Fruit fly (Drosophila melanogaster): ENCODE data around the gene CG44325.
A peak's percentile ranks its signal among the peaks of the same experiment; 100 is the strongest.

The CG44325 gene

DNA sequence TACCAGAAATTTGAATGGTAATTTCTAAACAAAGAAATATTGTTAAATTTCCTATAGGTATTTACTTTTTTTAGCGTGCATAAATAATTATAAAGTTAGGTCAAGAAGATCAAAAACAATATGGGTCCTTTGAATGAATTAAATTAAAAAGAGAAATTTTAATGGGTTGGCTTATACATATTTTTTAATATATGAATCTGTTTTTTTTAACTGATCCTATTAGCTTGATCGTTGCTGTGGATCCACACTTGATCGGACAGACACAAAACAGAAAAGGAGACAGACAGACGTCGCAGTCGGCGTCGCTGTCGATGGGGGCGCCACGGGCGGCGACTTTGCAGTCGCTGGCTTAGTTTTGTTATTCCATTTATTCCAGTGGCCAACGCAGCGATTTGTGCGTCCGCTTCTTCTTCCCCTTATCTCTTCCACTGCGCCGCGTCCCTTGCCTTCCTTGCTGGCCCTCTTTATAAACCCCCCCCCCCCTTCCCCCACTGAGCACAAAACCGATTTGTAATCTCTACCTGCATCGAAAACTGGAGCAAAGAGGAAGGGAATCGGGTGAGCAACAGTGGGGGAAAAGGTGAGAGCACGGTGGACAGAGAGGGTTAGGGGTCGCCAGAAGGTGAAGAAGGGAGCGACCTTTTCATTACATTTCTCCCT, 30.4 kb downstream of the CG44325 start:
- TF ChIP-seq Sp1 (GFP tag; optimal IDR thresholded peaks at IDR 0.05) (peak; percentile 29), br (GFP tag; optimal IDR thresholded peaks at IDR 0.05) (no peak), Hr83 (GFP tag; optimal IDR thresholded peaks at IDR 0.05; ENCODE audit: poor library complexity, severe bottlenecking) (no peak), dl (GFP tag; optimal IDR thresholded peaks at IDR 0.05; ENCODE audit: insufficient read depth in 1 of 2, partially characterized antibody in 2 of 2) (no peak), CrebA (GFP tag; optimal IDR thresholded peaks at IDR 0.05; ENCODE audit: borderline replicate concordance) (no peak), Hnf4 (GFP tag; optimal IDR thresholded peaks at IDR 0.05) (no peak), CG9705 (GFP tag; optimal IDR thresholded peaks at IDR 0.05) (no peak), Rel (GFP tag; optimal IDR thresholded peaks at IDR 0.05) (no peak), Rel (tag; optimal IDR thresholded peaks at IDR 0.05) (no peak), fru (GFP tag; optimal IDR thresholded peaks at IDR 0.05) (peak; percentile 46), GATAd (GFP tag; optimal IDR thresholded peaks at IDR 0.05) (no peak), HLH106 (tag; optimal IDR thresholded peaks at IDR 0.05) (peak; percentile 38), Mio (GFP tag; optimal IDR thresholded peaks at IDR 0.05) (no peak), usp (GFP tag; optimal IDR thresholded peaks at IDR 0.05) (no peak), woc (GFP tag; optimal IDR thresholded peaks at IDR 0.05) (peak; percentile 47), sage (GFP tag; optimal IDR thresholded peaks at IDR 0.05) (no peak), tai (GFP tag; optimal IDR thresholded peaks at IDR 0.05) (no peak), ey (GFP tag; optimal IDR thresholded peaks at IDR 0.05) (peak; percentile 43), Myc (optimal IDR thresholded peaks at IDR 0.05) (no peak), sv (GFP tag; optimal IDR thresholded peaks at IDR 0.05) (peak; percentile 13), psq (GFP tag; optimal IDR thresholded peaks at IDR 0.05) (peak; percentile 98), foxo (GFP tag; optimal IDR thresholded peaks at IDR 0.05) (peak in 1 of 2 experiments; percentile 32), dmrt93B (GFP tag; optimal IDR thresholded peaks at IDR 0.05) (no peak), brk (GFP tag; optimal IDR thresholded peaks at IDR 0.05) (no peak), rgr (GFP tag; optimal IDR thresholded peaks at IDR 0.05) (peak; percentile 40), h (GFP tag; optimal IDR thresholded peaks at IDR 0.05) (peak; percentile 44), pan (optimal IDR thresholded peaks at IDR 0.05) (no peak), Dfd (GFP tag; optimal IDR thresholded peaks at IDR 0.05) (no peak)

DNA sequence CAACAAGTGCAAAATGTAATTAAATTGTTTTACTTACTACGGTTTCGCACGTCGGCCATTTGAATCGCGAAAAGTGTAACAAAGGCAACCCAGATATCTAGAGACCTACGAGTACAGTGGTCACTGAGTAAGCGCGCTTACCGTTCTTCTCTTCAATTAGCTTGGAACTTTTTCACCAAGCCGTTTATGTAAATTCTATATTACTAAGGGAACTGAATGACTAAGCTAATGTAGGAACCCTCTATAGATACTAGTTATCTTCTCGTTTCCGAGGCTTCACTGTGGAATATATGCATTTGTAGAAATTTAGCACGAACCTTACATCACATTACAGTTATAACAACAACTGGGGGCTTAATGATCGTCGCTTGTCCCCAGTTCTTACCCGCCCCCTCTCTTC, 31.3 kb downstream of the CG44325 start:
- TF ChIP-seq HLH106 (tag; optimal IDR thresholded peaks at IDR 0.05) = peak; percentile 13
- TF ChIP-seq tai (GFP tag; optimal IDR thresholded peaks at IDR 0.05) = no peak
- peak; percentile 0 for TF ChIP-seq h (GFP tag; optimal IDR thresholded peaks at IDR 0.05)
- TF ChIP-seq CrebA (GFP tag; optimal IDR thresholded peaks at IDR 0.05; ENCODE audit: borderline replicate concordance) = no peak
- TF ChIP-seq Myc (optimal IDR thresholded peaks at IDR 0.05) = no peak
- no peak for TF ChIP-seq Abd-B (GFP tag; optimal IDR thresholded peaks at IDR 0.05)
- no peak for TF ChIP-seq br (GFP tag; optimal IDR thresholded peaks at IDR 0.05)
- TF ChIP-seq psq (GFP tag; optimal IDR thresholded peaks at IDR 0.05) = no peak
- no peak for TF ChIP-seq sv (GFP tag; optimal IDR thresholded peaks at IDR 0.05)
- TF ChIP-seq pan (optimal IDR thresholded peaks at IDR 0.05) = no peak
- no peak for TF ChIP-seq lola (GFP tag; optimal IDR thresholded peaks at IDR 0.05)
- TF ChIP-seq Jra (GFP tag; optimal IDR thresholded peaks at IDR 0.05) = no peak
- TF ChIP-seq CG32264 (GFP tag; optimal IDR thresholded peaks at IDR 0.05) = no peak
- no peak for TF ChIP-seq jim (GFP tag; optimal IDR thresholded peaks at IDR 0.05)
- no peak for TF ChIP-seq Hr78 (GFP tag; optimal IDR thresholded peaks at IDR 0.05)
- TF ChIP-seq GATAd (GFP tag; optimal IDR thresholded peaks at IDR 0.05) = no peak
- no peak for TF ChIP-seq woc (GFP tag; optimal IDR thresholded peaks at IDR 0.05)
- TF ChIP-seq usp (GFP tag; optimal IDR thresholded peaks at IDR 0.05) = no peak
- TF ChIP-seq dsf (GFP tag; optimal IDR thresholded peaks at IDR 0.05; ENCODE audit: borderline replicate concordance) = no peak
- TF ChIP-seq fru (GFP tag; optimal IDR thresholded peaks at IDR 0.05) = no peak
- TF ChIP-seq brk (GFP tag; optimal IDR thresholded peaks at IDR 0.05) = no peak
- no peak for TF ChIP-seq Sp1 (GFP tag; optimal IDR thresholded peaks at IDR 0.05)
- TF ChIP-seq Mio (GFP tag; optimal IDR thresholded peaks at IDR 0.05) = no peak
- no peak for TF ChIP-seq Hr83 (GFP tag; optimal IDR thresholded peaks at IDR 0.05; ENCODE audit: poor library complexity, severe bottlenecking)
- TF ChIP-seq Hnf4 (GFP tag; optimal IDR thresholded peaks at IDR 0.05) = no peak
- peak; percentile 6 for TF ChIP-seq OdsH (GFP tag; optimal IDR thresholded peaks at IDR 0.05)
- TF ChIP-seq foxo (GFP tag; optimal IDR thresholded peaks at IDR 0.05) = peak in 1 of 2 experiments; percentile 32
- TF ChIP-seq Dfd (GFP tag; optimal IDR thresholded peaks at IDR 0.05) = no peak
- TF ChIP-seq Vsx2 (GFP tag; optimal IDR thresholded peaks at IDR 0.05; ENCODE audit: partially characterized antibody) = no peak
- no peak for TF ChIP-seq sage (GFP tag; optimal IDR thresholded peaks at IDR 0.05)
- TF ChIP-seq rgr (GFP tag; optimal IDR thresholded peaks at IDR 0.05) = no peak
- no peak for TF ChIP-seq Dif (GFP tag; optimal IDR thresholded peaks at IDR 0.05; ENCODE audit: partially characterized antibody)
- TF ChIP-seq CG9705 (GFP tag; optimal IDR thresholded peaks at IDR 0.05) = no peak
- TF ChIP-seq Rel (GFP tag; optimal IDR thresholded peaks at IDR 0.05) = no peak
- no peak for TF ChIP-seq Rel (tag; optimal IDR thresholded peaks at IDR 0.05)
